Worm (Caenorhabditis elegans) whole organism, L2 larva: ENCODE measurements around the gene dgn-1.

Experiments
- F13H6.1 ChIP-seq: sonication (generic microtip); optimal IDR thresholded peaks from 2 replicates; lab custom pipeline; 2016; ENCODE audit warnings: missing genetic modification characterization, missing compliant biosample characterization
- ZK546.5 ChIP-seq: sonication (generic microtip); optimal IDR thresholded peaks from 2 replicates; lab custom pipeline; 2017; ENCODE audit warnings: missing biosample characterization, missing genetic modification characterization
- alr-1 ChIP-seq: fragments of 150-350 bp; optimal IDR thresholded peaks from 2 replicates; lab custom pipeline; 2014; ENCODE audit warnings: missing biosample characterization, missing genetic modification characterization
- aly-2 ChIP-seq: fragments of 150-350 bp; optimal IDR thresholded peaks from 2 replicates; lab custom pipeline; 2014; ENCODE audit warnings: missing biosample characterization, missing genetic modification characterization
- blmp-1 ChIP-seq: sonication (generic microtip); optimal IDR thresholded peaks from 2 replicates; lab custom pipeline; 2017; ENCODE audit warnings: missing genetic modification characterization, mild to moderate bottlenecking, missing compliant biosample characterization, antibody characterized with exemption, moderate library complexity; ENCODE audit not compliant: insufficient read depth
- crh-2 ChIP-seq: sonication (generic microtip); optimal IDR thresholded peaks from 2 replicates; lab custom pipeline; 2017; ENCODE audit warnings: missing biosample characterization, missing genetic modification characterization
- dmd-4 ChIP-seq: sonication (generic microtip); optimal IDR thresholded peaks from 2 replicates; lab custom pipeline; 2017; ENCODE audit warnings: missing biosample characterization, missing genetic modification characterization
- egl-27 ChIP-seq: sonication (generic microtip); optimal IDR thresholded peaks from 3 replicates; lab custom pipeline; 2017; ENCODE audit warnings: missing biosample characterization, missing genetic modification reagents, missing genetic modification characterization
- elt-1 ChIP-seq: fragments of 150-350 bp; optimal IDR thresholded peaks from 2 replicates; lab custom pipeline; 2014; ENCODE audit warnings: missing biosample characterization, missing genetic modification characterization
- elt-3 ChIP-seq: sonication (generic microtip); optimal IDR thresholded peaks from 2 replicates; lab custom pipeline; 2017; ENCODE audit warnings: missing biosample characterization, missing genetic modification characterization
- fos-1 ChIP-seq: fragments of 150-350 bp; optimal IDR thresholded peaks from 2 replicates; lab custom pipeline; 2014; ENCODE audit warnings: missing biosample characterization, missing genetic modification characterization
- gmeb-1 ChIP-seq: fragments of 150-350 bp; optimal IDR thresholded peaks from 2 replicates; lab custom pipeline; 2014; ENCODE audit warnings: missing biosample characterization, missing genetic modification characterization
- lin-11 ChIP-seq: fragments of 150-350 bp; sonication (generic microtip); optimal IDR thresholded peaks from 2 replicates; lab custom pipeline; 2014; ENCODE audit warnings: missing biosample characterization, missing genetic modification characterization, inconsistent platforms, mixed read lengths
- lin-13 ChIP-seq: fragments of 150-350 bp; optimal IDR thresholded peaks from 2 replicates; lab custom pipeline; 2014; ENCODE audit warnings: missing biosample characterization, missing genetic modification reagents, missing genetic modification characterization
- lin-39 ChIP-seq: fragments of 150-350 bp; optimal IDR thresholded peaks from 2 replicates; lab custom pipeline; 2014; ENCODE audit warnings: missing biosample characterization, missing genetic modification reagents, missing genetic modification characterization
- lsy-2 ChIP-seq, 2 experiments: fragments of 150-350 bp in 1 of 2; sonication (generic microtip) in 1 of 2; optimal IDR thresholded peaks; 2 replicates each; lab custom pipeline; 2014 to 2017; ENCODE audit warnings: missing biosample characterization in 2 of 2, missing genetic modification characterization in 2 of 2
- mab-5 ChIP-seq: fragments of 150-350 bp; optimal IDR thresholded peaks from 2 replicates; lab custom pipeline; 2014; ENCODE audit warnings: missing biosample characterization, missing genetic modification characterization
- mbf-1 ChIP-seq: sonication (generic microtip); optimal IDR thresholded peaks from 2 replicates; lab custom pipeline; 2017; ENCODE audit warnings: missing biosample characterization, missing genetic modification characterization
- nhr-10 ChIP-seq: sonication (generic microtip); optimal IDR thresholded peaks from 2 replicates; lab custom pipeline; 2017; ENCODE audit warnings: missing biosample characterization, missing genetic modification characterization
- nhr-11 ChIP-seq: fragments of 150-350 bp; optimal IDR thresholded peaks from 2 replicates; lab custom pipeline; 2014; ENCODE audit warnings: missing biosample characterization, missing genetic modification characterization
- nhr-129 ChIP-seq: fragments of 150-350 bp; optimal IDR thresholded peaks from 2 replicates; lab custom pipeline; 2014; ENCODE audit warnings: missing biosample characterization, missing genetic modification characterization
- nhr-23 ChIP-seq: fragments of 150-350 bp; optimal IDR thresholded peaks from 2 replicates; lab custom pipeline; 2014; ENCODE audit warnings: missing biosample characterization, missing genetic modification reagents, missing genetic modification characterization
- nhr-237 ChIP-seq: fragments of 150-350 bp; optimal IDR thresholded peaks from 2 replicates; lab custom pipeline; 2014; ENCODE audit warnings: missing biosample characterization, missing genetic modification characterization
- nhr-25 ChIP-seq: fragments of 150-350 bp; sonication (generic microtip); optimal IDR thresholded peaks from 3 replicates; lab custom pipeline; 2014; ENCODE audit warnings: missing biosample characterization, missing genetic modification characterization
- nhr-6 ChIP-seq: fragments of 150-350 bp; optimal IDR thresholded peaks from 2 replicates; lab custom pipeline; 2014; ENCODE audit warnings: missing biosample characterization, missing genetic modification characterization
- nhr-77 ChIP-seq: fragments of 150-350 bp; optimal IDR thresholded peaks from 2 replicates; lab custom pipeline; 2014; ENCODE audit warnings: missing biosample characterization, missing genetic modification characterization
- sem-4 ChIP-seq: fragments of 150-350 bp; optimal IDR thresholded peaks from 2 replicates; lab custom pipeline; 2014; ENCODE audit warnings: missing biosample characterization, missing genetic modification reagents, missing genetic modification characterization
- sma-3 ChIP-seq: sonication (generic microtip); optimal IDR thresholded peaks from 2 replicates; lab custom pipeline; 2016; ENCODE audit warnings: missing genetic modification reagents, missing genetic modification characterization, missing compliant biosample characterization
- unc-39 ChIP-seq: fragments of 150-350 bp; optimal IDR thresholded peaks from 2 replicates; lab custom pipeline; 2014; ENCODE audit warnings: missing biosample characterization, missing genetic modification characterization
- unc-62 ChIP-seq: fragments of 150-350 bp; optimal IDR thresholded peaks from 2 replicates; lab custom pipeline; 2014; ENCODE audit warnings: missing biosample characterization, missing genetic modification reagents, missing genetic modification characterization
- ztf-4 ChIP-seq: fragments of 150-350 bp; optimal IDR thresholded peaks from 2 replicates; lab custom pipeline; 2014; ENCODE audit warnings: missing biosample characterization, missing genetic modification characterization

The dgn-1 gene

DNA sequence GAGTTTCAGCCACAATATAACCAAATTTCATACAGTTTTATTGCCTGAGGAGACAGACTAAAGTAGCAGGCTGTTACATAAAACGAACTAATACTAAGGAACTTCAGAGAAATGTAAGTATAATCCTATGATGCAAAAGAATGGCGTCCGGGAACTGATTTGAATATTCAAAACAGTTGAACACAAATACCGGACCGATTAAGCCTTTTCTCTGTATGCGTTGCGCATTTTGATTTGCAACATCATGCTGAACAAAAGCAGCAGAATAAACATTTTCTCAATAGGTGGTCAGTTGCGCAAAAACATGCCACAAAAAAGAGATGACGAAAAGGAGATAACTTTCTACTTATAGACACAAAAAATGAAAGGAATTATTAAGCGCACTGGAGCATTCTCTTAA lies 4.8 kb downstream of the dgn-1 start:
- TF ChIP-seq F13H6.1 (tag; lab: Kevin White, UChicago) (no peak), aly-2 (no peak), ztf-4 (tag; lab: Kevin White, UChicago) (no peak), ZK546.5 (tag; lab: Kevin White, UChicago) (no peak), sem-4 (tag; lab: Kevin White, UChicago) (no peak), nhr-11 (no peak), mbf-1 (tag; lab: Kevin White, UChicago) (no peak), nhr-25 (tag; lab: Kevin White, UChicago) (no peak)
- TF ChIP-seq, all 48 proteins: peak for 0

DNA sequence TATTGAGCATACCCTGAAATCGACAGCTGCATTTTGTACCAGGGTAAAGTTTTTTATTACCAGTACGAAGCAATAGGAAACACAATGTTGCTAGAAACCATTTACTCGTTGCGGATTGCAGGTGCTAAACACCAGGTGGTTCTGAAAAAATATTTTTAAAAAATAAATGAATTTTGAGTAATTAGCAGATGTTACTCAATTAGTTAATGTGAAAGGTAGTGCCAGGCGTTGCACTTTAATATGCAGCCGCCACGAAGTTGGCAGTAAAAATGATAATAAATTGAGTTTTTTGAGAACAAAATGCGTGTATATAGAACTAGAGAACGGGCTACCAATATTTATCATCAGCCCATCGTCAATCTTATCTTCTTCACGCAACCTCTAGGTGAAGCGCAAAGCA lies 9.2 kb downstream of the dgn-1 start, which contains the start of gene nstp-9:
Gene nstp-9 (minus strand): TSS at position 101 of the 400 bp plus-strand sequence.
- no peak for TF ChIP-seq sma-3 (GFP tag; lab: Kevin White, UChicago)
- TF ChIP-seq aly-2: no peak
- no peak for TF ChIP-seq nhr-10 (tag; lab: Kevin White, UChicago)
- TF ChIP-seq elt-3 (tag; lab: Kevin White, UChicago): no peak
- TF ChIP-seq ZK546.5 (tag; lab: Kevin White, UChicago): no peak
- TF ChIP-seq sem-4 (tag; lab: Kevin White, UChicago): no peak
- TF ChIP-seq mab-5: no peak
- no peak for TF ChIP-seq dmd-4 (tag; lab: Kevin White, UChicago)
- TF ChIP-seq gmeb-1: no peak
- TF ChIP-seq F13H6.1 (tag; lab: Kevin White, UChicago): no peak
- TF ChIP-seq nhr-25 (tag; lab: Kevin White, UChicago): no peak
- TF ChIP-seq nhr-23: no peak
- no peak for TF ChIP-seq lin-39 (tag; lab: Kevin White, UChicago)
- TF ChIP-seq unc-39 (tag; lab: Kevin White, UChicago): no peak

DNA sequence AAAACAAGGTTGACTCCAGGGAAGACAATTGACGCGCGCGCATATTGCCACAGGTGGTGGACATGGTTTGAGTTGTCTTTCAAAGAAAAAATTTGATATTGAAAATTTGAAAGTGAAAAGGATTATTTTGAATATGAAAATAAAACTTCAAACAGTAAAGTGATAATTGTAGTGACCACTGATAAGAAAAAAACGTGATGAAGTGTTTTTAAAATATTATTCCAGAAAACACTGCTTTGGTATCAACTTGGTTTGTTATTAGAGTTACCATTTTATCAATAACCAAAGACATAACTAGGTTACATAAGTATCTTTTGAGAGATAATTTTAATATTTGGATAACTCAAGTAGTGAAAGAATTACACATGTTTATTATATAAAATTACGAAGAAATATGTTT lies 12.6 kb downstream of the dgn-1 start:
- TF ChIP-seq unc-62 (GFP tag; lab: Kevin White, UChicago) (no peak), lin-11 (tag; lab: Kevin White, UChicago) (no peak), nhr-129 (tag; lab: Kevin White, UChicago) (no peak), egl-27 (tag; lab: Kevin White, UChicago) (no peak), nhr-6 (tag; lab: Kevin White, UChicago) (no peak), elt-1 (tag; lab: Kevin White, UChicago) (no peak), nhr-10 (tag; lab: Kevin White, UChicago) (no peak), mbf-1 (tag; lab: Kevin White, UChicago) (no peak), nhr-237 (tag; lab: Kevin White, UChicago) (no peak), dmd-4 (tag; lab: Kevin White, UChicago) (no peak), fos-1 (tag; lab: Kevin White, UChicago) (no peak), crh-2 (no peak), gmeb-1 (no peak), unc-39 (tag; lab: Kevin White, UChicago) (no peak), ztf-4 (tag; lab: Kevin White, UChicago) (no peak), sma-3 (GFP tag; lab: Kevin White, UChicago) (no peak), lin-13 (no peak), alr-1 (tag; lab: Kevin White, UChicago) (no peak), lsy-2 (tag; optimal IDR thresholded peaks at IDR 0.05; lab: Kevin White, UChicago) (no peak), nhr-23 (no peak)

DNA sequence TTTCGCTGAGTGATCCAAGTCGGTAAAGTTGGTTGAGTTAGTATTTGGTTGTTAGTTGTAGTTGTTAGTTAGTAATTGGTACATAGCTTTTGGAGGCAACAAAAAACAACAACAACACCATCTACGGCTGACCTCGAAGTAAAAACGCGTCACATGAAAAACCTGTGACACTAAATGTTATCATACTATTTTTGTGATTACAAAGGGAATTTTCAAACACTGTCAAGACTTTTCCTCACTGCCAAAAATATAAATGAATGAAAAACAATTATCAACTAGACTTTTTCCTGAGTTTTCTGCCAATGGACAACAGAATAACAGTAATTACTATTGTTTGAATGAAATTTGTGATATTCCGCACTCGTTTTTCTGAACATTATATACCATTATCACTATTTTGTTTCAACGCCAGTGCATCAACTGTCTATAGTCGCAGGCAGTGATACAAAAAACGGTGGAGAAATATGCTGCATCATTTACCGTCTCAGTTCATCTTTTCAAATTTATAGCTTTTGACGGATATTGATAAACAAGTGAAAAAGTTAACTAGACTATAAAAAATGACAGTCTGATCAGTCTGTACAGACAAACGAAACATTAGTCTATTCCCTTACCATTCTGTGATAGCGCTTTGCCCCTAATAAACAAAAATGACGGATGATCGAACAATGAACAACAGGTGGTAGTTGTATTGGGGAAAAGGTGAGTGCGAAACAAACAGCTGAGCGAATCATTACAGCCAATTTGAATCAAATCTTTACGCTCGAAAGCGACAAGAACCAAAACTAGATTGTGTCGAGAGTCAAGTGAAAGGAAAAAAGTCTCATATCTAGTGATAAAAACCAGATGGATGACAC lies 14.1 kb downstream of the dgn-1 start:
- TF ChIP-seq sma-3 (GFP tag; lab: Kevin White, UChicago) (peak; percentile 4), nhr-129 (tag; lab: Kevin White, UChicago) (no peak), F13H6.1 (tag; lab: Kevin White, UChicago) (no peak), egl-27 (tag; lab: Kevin White, UChicago) (no peak), lin-39 (tag; lab: Kevin White, UChicago) (no peak), fos-1 (tag; lab: Kevin White, UChicago) (peak; percentile 39), blmp-1 (tag; lab: Kevin White, UChicago) (peak; percentile 9)
- TF ChIP-seq, all 48 proteins: peak for 3

DNA sequence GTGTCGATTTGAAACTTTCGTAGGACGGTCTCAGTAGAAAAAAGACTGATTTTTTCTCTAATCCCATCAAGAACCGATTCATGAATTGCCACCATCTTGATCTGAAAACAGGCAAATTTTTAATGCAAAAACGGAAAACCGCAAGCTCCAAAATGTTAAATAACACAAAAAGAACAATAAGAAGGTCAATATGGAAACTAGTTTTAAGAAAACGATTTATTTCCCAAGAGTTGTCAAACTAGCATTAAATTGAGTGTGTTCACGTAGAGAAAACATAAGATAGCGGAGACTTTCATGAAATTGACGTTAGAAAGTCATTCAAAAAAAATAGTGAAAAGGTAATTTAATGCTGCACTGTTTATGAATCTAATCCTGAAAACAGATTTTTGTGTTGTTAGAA lies 14.8 kb downstream of the dgn-1 start, which contains the start of gene F47B10.9:
Gene F47B10.9 (minus strand): TSS at position 101 of the 400 bp plus-strand sequence.
- TF ChIP-seq unc-39 (tag; lab: Kevin White, UChicago) (no peak), nhr-77 (no peak), F13H6.1 (tag; lab: Kevin White, UChicago) (no peak), dmd-4 (tag; lab: Kevin White, UChicago) (no peak)
- TF ChIP-seq, all 48 proteins: peak for 0
